Fruit fly (Drosophila melanogaster) whole organism, embryonic: ENCODE results near the gene bun.

Experiments used
- Abd-B ChIP-seq: fragments of 200-800 bp; sonication (Bioruptor generic); optimal IDR thresholded peaks from 2 replicates; lab custom pipeline; 2018; ENCODE audit warnings: missing biosample characterization, mild to moderate bottlenecking, missing genetic modification characterization, moderate library complexity
- Blimp-1 ChIP-seq: fragments of 200-800 bp; sonication (Bioruptor generic); optimal IDR thresholded peaks from 3 replicates; lab custom pipeline; 2018; ENCODE audit warnings: missing biosample characterization, missing genetic modification characterization, mild to moderate bottlenecking, moderate library complexity, missing genetic modification reagents
- C15 ChIP-seq: fragments of 200-800 bp; sonication (Bioruptor generic); IDR thresholded peaks from 3 replicates; pipeline ENCODE4 v1.3.6; 2022; ENCODE audit warnings: missing biosample characterization, missing genetic modification characterization
- CG10565 ChIP-seq: fragments of 200-800 bp; sonication (Bioruptor generic); optimal IDR thresholded peaks from 3 replicates; lab custom pipeline; 2016; ENCODE audit warnings: missing biosample characterization, mild to moderate bottlenecking, missing genetic modification characterization
- CG10654 ChIP-seq: fragments of 200-800 bp; sonication (Bioruptor generic); optimal IDR thresholded peaks from 2 replicates; lab custom pipeline; 2016; ENCODE audit warnings: missing biosample characterization, missing genetic modification characterization
- CG10959 ChIP-seq: fragments of 200-800 bp; sonication (Bioruptor generic); IDR thresholded peaks from 2 replicates; pipeline ENCODE4 v1.3.6; 2022; ENCODE audit warnings: missing biosample characterization, missing genetic modification characterization
- CG12071 ChIP-seq: fragments of 200-800 bp; sonication (Bioruptor generic); optimal IDR thresholded peaks from 3 replicates; lab custom pipeline; 2018; ENCODE audit warnings: missing biosample characterization, mild to moderate bottlenecking, missing genetic modification characterization
- CG13894 ChIP-seq: fragments of 200-800 bp; sonication (Bioruptor generic); optimal IDR thresholded peaks from 3 replicates; lab custom pipeline; 2018; ENCODE audit warnings: missing biosample characterization, mild to moderate bottlenecking, missing genetic modification characterization, moderate library complexity
- CG14014 ChIP-seq: fragments of 200-800 bp; sonication (Bioruptor generic); IDR thresholded peaks from 2 replicates; pipeline ENCODE4 v1.3.6; 2022; ENCODE audit warnings: missing biosample characterization, missing genetic modification characterization
- CG15269 ChIP-seq: fragments of 200-800 bp; sonication (Bioruptor generic); optimal IDR thresholded peaks from 2 replicates; lab custom pipeline; 2018; ENCODE audit warnings: missing biosample characterization, mild to moderate bottlenecking, missing genetic modification characterization, moderate library complexity
- CG1529 ChIP-seq: fragments of 200-800 bp; sonication (Bioruptor generic); optimal IDR thresholded peaks from 3 replicates; lab custom pipeline; 2018; ENCODE audit warnings: missing biosample characterization, missing genetic modification characterization
- CG15479 ChIP-seq: fragments of 200-800 bp; sonication (Bioruptor generic); optimal IDR thresholded peaks from 3 replicates; lab custom pipeline; 2019; ENCODE audit warnings: missing biosample characterization, mild to moderate bottlenecking, missing genetic modification characterization, moderate library complexity
- CG16815 ChIP-seq: fragments of 200-800 bp; sonication (Bioruptor generic); optimal IDR thresholded peaks from 3 replicates; lab custom pipeline; 2017; ENCODE audit warnings: missing biosample characterization, mild to moderate bottlenecking, missing genetic modification characterization
- CG18011 ChIP-seq: fragments of 200-800 bp; sonication (Bioruptor generic); optimal IDR thresholded peaks from 2 replicates; lab custom pipeline; 2017; ENCODE audit warnings: missing biosample characterization, missing genetic modification characterization, mild to moderate bottlenecking, moderate library complexity, missing genotype
- CG18262 ChIP-seq: fragments of 200-800 bp; optimal IDR thresholded peaks from 3 replicates; lab custom pipeline; 2019; ENCODE audit warnings: missing biosample characterization, mild to moderate bottlenecking, missing genetic modification characterization, moderate library complexity
- CG2199 ChIP-seq: fragments of 200-800 bp; sonication (Bioruptor generic); IDR thresholded peaks from 3 replicates; pipeline ENCODE4 v1.3.6; 2022; ENCODE audit warnings: missing biosample characterization, missing genetic modification characterization
- CG3281 ChIP-seq: fragments of 200-800 bp; sonication (Bioruptor generic); optimal IDR thresholded peaks from 3 replicates; lab custom pipeline; 2017; ENCODE audit warnings: missing biosample characterization, mild to moderate bottlenecking, missing genetic modification characterization
- CG34224 ChIP-seq: fragments of 200-800 bp; sonication (Bioruptor generic); IDR thresholded peaks from 3 replicates; pipeline ENCODE4 v1.3.6; 2022; ENCODE audit warnings: missing biosample characterization, missing genetic modification characterization; ENCODE audit not compliant: partially characterized antibody
- CG6813 ChIP-seq: fragments of 200-800 bp; sonication (Bioruptor generic); optimal IDR thresholded peaks from 2 replicates; lab custom pipeline; 2017; ENCODE audit warnings: missing biosample characterization, missing genetic modification characterization, mild to moderate bottlenecking, moderate library complexity, missing genetic modification reagents
- CG7745 ChIP-seq: fragments of 200-800 bp; sonication (Bioruptor generic); optimal IDR thresholded peaks from 2 replicates; lab custom pipeline; 2018; ENCODE audit warnings: missing biosample characterization, mild to moderate bottlenecking, missing genetic modification characterization, moderate library complexity
- CoRest ChIP-seq: fragments of 200-800 bp; sonication (Bioruptor generic); optimal IDR thresholded peaks from 3 replicates; lab custom pipeline; 2018; ENCODE audit warnings: missing biosample characterization, mild to moderate bottlenecking, missing genetic modification characterization, moderate library complexity
- Dek ChIP-seq: fragments of 200-800 bp; sonication (Bioruptor generic); optimal IDR thresholded peaks from 3 replicates; lab custom pipeline; 2019; ENCODE audit warnings: missing biosample characterization, mild to moderate bottlenecking, missing genetic modification characterization, moderate library complexity
- E2f1 ChIP-seq: fragments of 200-800 bp; sonication (Bioruptor generic); IDR thresholded peaks from 2 replicates; pipeline ENCODE4 v1.3.6; 2022; ENCODE audit warnings: missing biosample characterization, missing genetic modification characterization
- Ets97D ChIP-seq: fragments of 200-800 bp; sonication (Bioruptor generic); optimal IDR thresholded peaks from 3 replicates; lab custom pipeline; 2016; ENCODE audit warnings: missing biosample characterization, missing genetic modification characterization
- Gug ChIP-seq: fragments of 200-800 bp; sonication (Bioruptor generic); IDR thresholded peaks from 4 replicates; pipeline ENCODE4 v1.3.6; 2022; ENCODE audit warnings: missing biosample characterization, missing genetic modification characterization
- HmgD ChIP-seq: fragments of 200-800 bp; sonication (Bioruptor generic); optimal IDR thresholded peaks from 3 replicates; lab custom pipeline; 2016; ENCODE audit warnings: missing biosample characterization, missing genetic modification characterization
- Hr3 ChIP-seq: fragments of 200-800 bp; sonication (Bioruptor generic); optimal IDR thresholded peaks from 3 replicates; lab custom pipeline; 2016; ENCODE audit warnings: missing biosample characterization, missing genetic modification characterization
- MBD-R2 ChIP-seq: fragments of 200-800 bp; sonication (Bioruptor generic); IDR thresholded peaks from 2 replicates; pipeline ENCODE4 v1.3.6; 2022; ENCODE audit warnings: missing biosample characterization, missing genetic modification characterization
- Mad ChIP-seq: fragments of 200-800 bp; sonication (Bioruptor generic); optimal IDR thresholded peaks from 2 replicates; lab custom pipeline; 2016; ENCODE audit warnings: missing biosample characterization, missing genetic modification characterization
- Myb ChIP-seq: fragments of 200-800 bp; sonication (Bioruptor generic); optimal IDR thresholded peaks from 2 replicates; lab custom pipeline; 2016; ENCODE audit warnings: missing biosample characterization, missing genetic modification characterization
- NK7.1 ChIP-seq: fragments of 200-800 bp; sonication (Bioruptor generic); optimal IDR thresholded peaks from 3 replicates; lab custom pipeline; 2016; ENCODE audit warnings: missing biosample characterization, missing genetic modification characterization
- Neu2 ChIP-seq: fragments of 200-800 bp; sonication (Bioruptor generic); optimal IDR thresholded peaks from 3 replicates; lab custom pipeline; 2016; ENCODE audit warnings: missing biosample characterization, missing genetic modification characterization, borderline replicate concordance
- Oli ChIP-seq: fragments of 200-800 bp; sonication (Bioruptor generic); optimal IDR thresholded peaks from 2 replicates; lab custom pipeline; 2018; ENCODE audit warnings: missing biosample characterization, mild to moderate bottlenecking, missing genetic modification characterization, moderate library complexity
- Rfx ChIP-seq: fragments of 200-800 bp; sonication (Bioruptor generic); IDR thresholded peaks from 2 replicates; pipeline ENCODE4 v1.3.6; 2022; ENCODE audit warnings: missing biosample characterization, missing genetic modification characterization
- Usf ChIP-seq: fragments of 200-800 bp; sonication (Bioruptor generic); optimal IDR thresholded peaks from 2 replicates; lab custom pipeline; 2017; ENCODE audit warnings: missing genotype, missing biosample characterization, missing genetic modification characterization
- ab ChIP-seq: fragments of 200-800 bp; sonication (Bioruptor generic); optimal IDR thresholded peaks from 2 replicates; lab custom pipeline; 2016; ENCODE audit warnings: missing biosample characterization, missing genetic modification characterization
- ac ChIP-seq: fragments of 200-800 bp; sonication (Bioruptor generic); optimal IDR thresholded peaks from 3 replicates; lab custom pipeline; 2017; ENCODE audit warnings: missing biosample characterization, mild to moderate bottlenecking, missing genetic modification characterization
- al ChIP-seq: fragments of 200-800 bp; sonication (Bioruptor generic); IDR thresholded peaks from 2 replicates; pipeline ENCODE4 v1.3.6; 2022; ENCODE audit warnings: missing biosample characterization, missing genetic modification characterization
- amos ChIP-seq: fragments of 200-800 bp; sonication (Bioruptor generic); IDR thresholded peaks from 2 replicates; pipeline ENCODE4 v1.3.6; 2022; ENCODE audit warnings: missing biosample characterization, missing genetic modification characterization; ENCODE audit not compliant: partially characterized antibody
- cas ChIP-seq: fragments of 200-800 bp; sonication (Bioruptor generic); IDR thresholded peaks from 2 replicates; pipeline ENCODE4 v1.3.6; 2022; ENCODE audit warnings: missing biosample characterization, missing genetic modification characterization
- chif ChIP-seq, 2 experiments: fragments of 200-800 bp; sonication (Bioruptor generic); optimal IDR thresholded peaks; 3 replicates each; lab custom pipeline; 2016; ENCODE audit warnings: missing biosample characterization in 2 of 2, missing genetic modification characterization in 2 of 2
- dpn ChIP-seq, 2 experiments: fragments of 200-800 bp; sonication (Bioruptor generic); optimal IDR thresholded peaks; 3 replicates each; lab custom pipeline; 2016; ENCODE audit warnings: missing biosample characterization in 2 of 2, missing genetic modification characterization in 2 of 2
- en ChIP-seq: fragments of 200-800 bp; sonication (Bioruptor generic); optimal IDR thresholded peaks from 2 replicates; lab custom pipeline; 2016; ENCODE audit warnings: missing biosample characterization, missing genetic modification characterization
- grn ChIP-seq: fragments of 200-800 bp; sonication (Bioruptor generic); optimal IDR thresholded peaks from 3 replicates; lab custom pipeline; 2017; ENCODE audit warnings: missing biosample characterization, missing genetic modification characterization
- knrl ChIP-seq: fragments of 200-800 bp; sonication (Bioruptor generic); IDR thresholded peaks from 3 replicates; pipeline ENCODE4 v1.3.6; 2022; ENCODE audit warnings: missing biosample characterization, missing genetic modification characterization; ENCODE audit not compliant: partially characterized antibody
- lmd ChIP-seq: fragments of 200-800 bp; sonication (Bioruptor generic); IDR thresholded peaks from 2 replicates; pipeline ENCODE4 v1.3.6; 2022; ENCODE audit warnings: missing biosample characterization, missing genetic modification characterization
- nmo ChIP-seq: fragments of 200-800 bp; sonication (Bioruptor generic); optimal IDR thresholded peaks from 2 replicates; lab custom pipeline; 2018; ENCODE audit warnings: missing biosample characterization, mild to moderate bottlenecking, missing genetic modification characterization, moderate library complexity
- otp ChIP-seq: fragments of 200-800 bp; sonication (Bioruptor generic); IDR thresholded peaks from 3 replicates; pipeline ENCODE4, ENCODE4 v1.3.6; 2022; ENCODE audit warnings: missing biosample characterization, missing genetic modification characterization
- pho ChIP-seq: fragments of 200-800 bp; sonication (Bioruptor generic); optimal IDR thresholded peaks from 2 replicates; lab custom pipeline; 2016; ENCODE audit warnings: missing biosample characterization, missing genetic modification characterization
- scrt ChIP-seq: fragments of 200-800 bp; sonication (Bioruptor generic); optimal IDR thresholded peaks from 2 replicates; lab custom pipeline; 2018; ENCODE audit warnings: missing biosample characterization, mild to moderate bottlenecking, missing genetic modification characterization, moderate library complexity
- slbo ChIP-seq: fragments of 200-800 bp; sonication (Bioruptor generic); IDR thresholded peaks from 2 replicates; pipeline ENCODE4 v1.3.6; 2022; ENCODE audit warnings: missing biosample characterization, missing genetic modification characterization

Gene bun

dm6 chr2L:12457715-12458114 lies 88.7 kb downstream of the bun start (continued):
- TF ChIP-seq slbo (no peak), Mad (GFP tag; lab: Kevin White, UChicago) (peak; percentile 9), CG15269 (tag; lab: Kevin White, UChicago) (no peak), ab (GFP tag; lab: Kevin White, UChicago) (no peak), pho (no peak), cas (GFP tag; lab: Robert Waterston, UW) (0 out of 2 replicates have a peak, but pooled peaks have one; percentile 8), NK7.1 (GFP tag; lab: Kevin White, UChicago) (no peak), CG13894 (tag; lab: Kevin White, UChicago) (no peak), Dek (tag; lab: Kevin White, UChicago) (no peak), CG18262 (no peak), CG10959 (GFP tag; lab: Robert Waterston, UW) (no peak), chif (GFP tag; optimal IDR thresholded peaks at IDR 0.05; lab: Kevin White, UChicago) (peak in 1 of 2 experiments; percentile 1), CoRest (tag; lab: Kevin White, UChicago) (no peak), CG14014 (GFP tag; lab: Robert Waterston, UW) (no peak), otp (GFP tag; lab: Robert Waterston, UW) (no peak), C15 (GFP tag; lab: Robert Waterston, UW) (no peak), CG2199 (GFP tag; lab: Robert Waterston, UW) (0 out of 3 replicates have a peak, but pooled peaks have one; percentile 25), CG1529 (GFP tag; lab: Kevin White, UChicago) (no peak), CG15479 (GFP tag; lab: Kevin White, UChicago) (no peak), Neu2 (GFP tag; lab: Kevin White, UChicago) (no peak), nmo (no peak), Rfx (GFP tag; lab: Robert Waterston, UW) (no peak), knrl (GFP tag; lab: Robert Waterston, UW) (no peak), Oli (no peak), E2f1 (GFP tag; lab: Robert Waterston, UW) (no peak), Usf (GFP tag; lab: Kevin White, UChicago) (no peak), grn (GFP tag; lab: Kevin White, UChicago) (no peak), CG10565 (GFP tag; lab: Kevin White, UChicago) (no peak), Hr3 (no peak), CG6813 (no peak), ac (GFP tag; lab: Kevin White, UChicago) (peak; percentile 98), Blimp-1 (GFP tag; lab: Kevin White, UChicago) (no peak), HmgD (peak; percentile 9), CG16815 (GFP tag; lab: Kevin White, UChicago) (no peak), scrt (GFP tag; lab: Kevin White, UChicago) (no peak), Gug (GFP tag; lab: Robert Waterston, UW) (no peak), en (no peak), Abd-B (GFP tag; lab: Kevin White, UChicago) (no peak), CG7745 (tag; lab: Kevin White, UChicago) (no peak), CG12071 (GFP tag; lab: Kevin White, UChicago) (no peak), CG10654 (no peak), MBD-R2 (GFP tag; lab: Robert Waterston, UW) (0 out of 2 replicates have a peak, but pooled peaks have one; percentile 6), CG3281 (no peak), al (GFP tag; lab: Robert Waterston, UW) (no peak), Ets97D (GFP tag; lab: Kevin White, UChicago) (no peak), amos (GFP tag; lab: Robert Waterston, UW) (no peak), CG34224 (no peak), dpn (GFP tag; optimal IDR thresholded peaks at IDR 0.05; lab: Kevin White, UChicago) (no peak), CG18011 (no peak), lmd (GFP tag; lab: Robert Waterston, UW) (no peak), Myb (GFP tag; lab: Kevin White, UChicago) (peak; percentile 1)
